Fruit fly (Drosophila melanogaster): ENCODE results near the gene CG9663.
A peak's percentile ranks its signal among the peaks of the same experiment; 100 is the strongest.

CG9663 gene

DNA sequence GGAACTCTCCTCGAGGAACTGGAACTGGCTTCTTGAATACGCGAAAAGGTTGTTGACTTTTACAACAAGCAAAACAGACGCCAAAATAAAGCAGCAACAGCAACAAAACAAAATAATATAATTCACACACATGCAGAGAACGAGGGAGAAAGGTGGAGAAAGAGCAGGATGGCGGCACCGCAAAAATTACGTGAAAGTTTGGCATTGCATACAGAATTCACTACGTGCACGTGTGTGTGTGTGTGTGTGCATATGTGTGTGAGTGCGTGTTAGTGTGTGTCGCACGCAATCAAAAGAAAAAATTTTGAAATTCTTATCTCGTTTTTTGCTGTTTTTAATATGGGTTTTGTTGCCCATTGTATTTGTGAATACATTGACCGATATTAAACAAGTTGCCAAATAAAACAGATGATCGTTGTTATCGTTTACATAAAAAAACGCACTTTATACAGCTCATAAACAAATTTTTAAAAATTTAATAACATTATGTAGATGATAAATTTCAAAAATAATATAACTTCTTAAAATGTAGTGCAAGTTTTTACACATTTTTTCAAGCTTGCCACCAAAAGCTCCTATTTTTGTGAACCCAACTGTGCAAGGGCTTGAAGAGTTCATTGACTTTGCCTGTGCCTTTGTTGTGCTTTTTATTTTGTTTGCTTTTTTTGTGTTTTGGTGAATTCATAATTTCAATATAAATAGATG lies 38.5 kb upstream of the CG9663 start (continued):
- TF ChIP-seq cg (GFP tag; optimal IDR thresholded peaks at IDR 0.05) (peak; percentile 25), ATbp (GFP tag; optimal IDR thresholded peaks at IDR 0.05) (peak; percentile 13), CG11560 (tag; IDR thresholded peaks at IDR 0.05) (no peak), toy (GFP tag; IDR thresholded peaks at IDR 0.05) (no peak), Ets65A (GFP tag) (no peak), tna (GFP tag; IDR thresholded peaks at IDR 0.05; ENCODE audit: partially characterized antibody) (no peak), crc (GFP tag; optimal IDR thresholded peaks at IDR 0.05) (no peak), eve (GFP tag; optimal IDR thresholded peaks at IDR 0.05) (peak in 1 of 2 experiments; percentile 21), Abd-B (GFP tag; optimal IDR thresholded peaks at IDR 0.05) (no peak), CrebB (tag; optimal IDR thresholded peaks at IDR 0.05) (no peak), CG18476 (GFP tag; optimal IDR thresholded peaks at IDR 0.05) (no peak), az2 (GFP tag; optimal IDR thresholded peaks at IDR 0.05) (peak; percentile 32), CG17359 (tag; optimal IDR thresholded peaks at IDR 0.05) (peak; percentile 25), Sox100B (GFP tag; optimal IDR thresholded peaks at IDR 0.05) (peak; percentile 2), CG8924 (tag; optimal IDR thresholded peaks at IDR 0.05) (no peak), fd96Cb (tag; optimal IDR thresholded peaks at IDR 0.05) (peak; percentile 1), B-H2 (GFP tag; optimal IDR thresholded peaks at IDR 0.05) (no peak), CG7745 (tag; optimal IDR thresholded peaks at IDR 0.05) (no peak), CG13287 (GFP tag; IDR thresholded peaks at IDR 0.05; ENCODE audit: partially characterized antibody) (no peak), trh (GFP tag; optimal IDR thresholded peaks at IDR 0.05) (no peak), tap (tag; optimal IDR thresholded peaks at IDR 0.05) (peak; percentile 4), zf30C (GFP tag; optimal IDR thresholded peaks at IDR 0.05) (no peak), stwl (tag; optimal IDR thresholded peaks at IDR 0.05) (no peak), sd (tag; optimal IDR thresholded peaks at IDR 0.05) (no peak), nerfin-1 (tag; optimal IDR thresholded peaks at IDR 0.05) (no peak), lbe (GFP tag; optimal IDR thresholded peaks at IDR 0.05) (peak; percentile 65), tgo (GFP tag; IDR thresholded peaks at IDR 0.05) (peak; percentile 20; the same call in 1 of the 3 replicates), zfh1 (GFP tag; IDR thresholded peaks at IDR 0.05) (0 out of 3 replicates have a peak, but pooled peaks have one; percentile 9), Mes4 (GFP tag; optimal IDR thresholded peaks at IDR 0.05) (no peak), CG11695 (GFP tag; IDR thresholded peaks at IDR 0.05) (no peak), CG1603 (tag; optimal IDR thresholded peaks at IDR 0.05) (no peak), nom (GFP tag; optimal IDR thresholded peaks at IDR 0.05) (no peak), dpn (GFP tag; optimal IDR thresholded peaks at IDR 0.05) (peak in 1 of 2 experiments; percentile 29), pnt (GFP tag; optimal IDR thresholded peaks at IDR 0.05) (no peak), Side (GFP tag; optimal IDR thresholded peaks at IDR 0.05) (no peak), Doc2 (GFP tag; IDR thresholded peaks at IDR 0.05) (no peak), CG13775 (GFP tag; optimal IDR thresholded peaks at IDR 0.05) (no peak), CG30431 (GFP tag; optimal IDR thresholded peaks at IDR 0.05) (no peak), Dbx (GFP tag; IDR thresholded peaks at IDR 0.05) (no peak), CG34224 (GFP tag; IDR thresholded peaks at IDR 0.05; ENCODE audit: partially characterized antibody) (no peak), CG3995 (GFP tag; optimal IDR thresholded peaks at IDR 0.05) (no peak), grau (tag; optimal IDR thresholded peaks at IDR 0.05) (peak; percentile 10), CG6765 (GFP tag; optimal IDR thresholded peaks at IDR 0.05) (no peak), CG17568 (GFP tag; optimal IDR thresholded peaks at IDR 0.05) (no peak), CG33557 (GFP tag; optimal IDR thresholded peaks at IDR 0.05) (no peak), Atf3 (GFP tag; optimal IDR thresholded peaks at IDR 0.05) (no peak), z (GFP tag; IDR thresholded peaks at IDR 0.05) (no peak), CoRest (tag; optimal IDR thresholded peaks at IDR 0.05) (no peak), abd-A (tag; optimal IDR thresholded peaks at IDR 0.05) (no peak)
